Fruit fly (Drosophila melanogaster): ENCODE data around the gene KrT95D.

- TF ChIP-seq Sox102F (GFP tag; optimal IDR thresholded peaks at IDR 0.05) (no peak), CG10631 (GFP tag; optimal IDR thresholded peaks at IDR 0.05) (no peak), CG31627 (GFP tag; optimal IDR thresholded peaks at IDR 0.05) (no peak), Hr39 (GFP tag; optimal IDR thresholded peaks at IDR 0.05) (no peak), net (GFP tag; optimal IDR thresholded peaks at IDR 0.05) (no peak), Gug (GFP tag; IDR thresholded peaks at IDR 0.05) (no peak), eg (GFP tag; IDR thresholded peaks at IDR 0.05) (no peak), Eip75B (GFP tag; optimal IDR thresholded peaks at IDR 0.05) (no peak)
These were observed 66.5 kb downstream of the KrT95D start for dm6 chr3R:23964913-23965718.

Data from whole organism, prepupa.